Fruit fly (Drosophila melanogaster): ENCODE results near the gene CG10029.

DNA sequence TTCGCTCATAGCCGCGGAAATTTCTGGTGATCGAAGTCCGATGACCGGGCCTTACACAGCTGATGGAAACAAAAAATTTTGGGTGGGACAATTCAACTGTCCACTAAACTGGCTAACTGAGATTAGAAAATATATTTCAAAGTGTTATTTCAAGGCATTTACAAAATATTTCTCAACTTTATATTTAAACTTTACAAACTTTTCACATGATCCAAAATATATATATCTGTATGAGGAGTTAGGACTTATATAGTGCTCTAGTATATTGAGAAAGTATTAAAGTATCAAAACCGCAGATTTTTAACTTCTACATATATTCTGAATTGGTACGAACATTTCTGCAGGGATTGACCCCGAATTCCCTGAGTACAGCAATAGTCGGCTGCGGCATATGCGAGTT lies 45.0 kb upstream of the CG10029 start, which contains the start of gene CG17944:
- no peak for TF ChIP-seq CG8478 (optimal IDR thresholded peaks at IDR 0.05)
- TF ChIP-seq CTCF (optimal IDR thresholded peaks at IDR 0.05) = no peak
